Fruit fly (Drosophila melanogaster): ENCODE data around the gene by.

DNA sequence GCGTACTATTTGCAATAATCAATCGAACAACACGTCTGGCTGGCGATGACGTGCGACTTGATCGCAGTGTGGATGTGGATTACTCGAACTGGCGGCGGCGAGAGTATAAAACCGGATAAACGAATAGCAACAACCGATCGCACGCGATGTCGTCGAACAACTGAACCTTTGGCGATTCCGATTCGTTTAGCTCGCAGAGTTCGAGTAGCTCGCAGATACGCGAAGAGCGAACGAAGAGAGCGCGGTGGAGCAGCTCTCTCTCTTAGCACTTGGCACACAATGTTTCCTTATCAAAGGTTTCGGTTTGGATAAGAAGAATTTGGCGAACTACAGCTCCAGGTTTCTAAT lies 30.4 kb downstream of the by start, which contains the start of gene RhoL:
- no peak for TF ChIP-seq kay (GFP tag; ENCODE audit: borderline replicate concordance)
- no peak for TF ChIP-seq cnc (optimal IDR thresholded peaks at IDR 0.05)

Data from whole organism, adult.